Worm (Caenorhabditis elegans): ENCODE data around the gene stt-3.

- TF ChIP-seq skn-1 (tag; optimal IDR thresholded peaks at IDR 0.05), result no peak
- no peak for TF ChIP-seq nhr-77 (tag; optimal IDR thresholded peaks at IDR 0.05)
Measured at ce11 chrIII:6202440-6202839, 46.0 kb upstream of the stt-3 start.

Measured in whole organism, L2 larva.